Worm (Caenorhabditis elegans) whole organism, L3 larva: Measurements from ENCODE around the gene R102.6.

Source experiments
- ceh-82 ChIP-seq: fragments of 150-350 bp; optimal IDR thresholded peaks from 2 replicates; lab custom pipeline; 2014; ENCODE audit warnings: missing biosample characterization, missing genetic modification characterization
- lin-39 ChIP-seq: fragments of 150-350 bp; optimal IDR thresholded peaks from 2 replicates; lab custom pipeline; 2018; ENCODE audit warnings: missing biosample characterization, missing genetic modification reagents, missing genetic modification characterization
- mdl-1 ChIP-seq: fragments of 150-350 bp; optimal IDR thresholded peaks from 2 replicates; lab custom pipeline; 2014; ENCODE audit warnings: missing biosample characterization, missing genetic modification characterization
- nhr-11 ChIP-seq: fragments of 150-350 bp; optimal IDR thresholded peaks from 2 replicates; lab custom pipeline; 2014; ENCODE audit warnings: missing biosample characterization, missing genetic modification characterization
- nhr-12 ChIP-seq: fragments of 150-350 bp; optimal IDR thresholded peaks from 2 replicates; lab custom pipeline; 2014; ENCODE audit warnings: missing biosample characterization, missing genetic modification characterization
- nhr-77 ChIP-seq: fragments of 150-350 bp; optimal IDR thresholded peaks from 2 replicates; lab custom pipeline; 2014; ENCODE audit warnings: missing biosample characterization, missing genetic modification characterization
- skn-1 ChIP-seq: fragments of 150-350 bp; optimal IDR thresholded peaks from 2 replicates; lab custom pipeline; 2014; ENCODE audit warnings: missing biosample characterization, missing genetic modification characterization

ce11 chrIV:10745332-10745731 is 39.3 kb upstream of the R102.6 start:
- no peak for TF ChIP-seq ceh-82
- TF ChIP-seq skn-1, result no peak
- no peak for TF ChIP-seq nhr-77 (tag; lab: Kevin White, UChicago)
- no peak for TF ChIP-seq nhr-12 (tag; lab: Kevin White, UChicago)
- TF ChIP-seq mdl-1, result no peak
- no peak for TF ChIP-seq lin-39 (tag; lab: Kevin White, UChicago)
- no peak for TF ChIP-seq nhr-11
